Fruit fly (Drosophila melanogaster) whole organism, prepupa: ENCODE results near the gene Pde11.

Source experiments
- Blimp-1 ChIP-seq: fragments of 200-800 bp; sonication (Bioruptor generic); optimal IDR thresholded peaks from 3 replicates; lab custom pipeline; 2017; ENCODE audit warnings: missing biosample characterization, missing genetic modification characterization, mild to moderate bottlenecking, moderate library complexity, missing genetic modification reagents
- CG10669 ChIP-seq: fragments of 200-800 bp; sonication (Bioruptor generic); optimal IDR thresholded peaks from 3 replicates; lab custom pipeline; 2018; ENCODE audit warnings: missing biosample characterization, mild to moderate bottlenecking, missing genetic modification characterization, moderate library complexity
- CG11294 ChIP-seq: fragments of 200-800 bp; sonication (Bioruptor generic); IDR thresholded peaks from 2 replicates; pipeline ENCODE4 v1.3.6; 2022; ENCODE audit warnings: missing biosample characterization, missing genetic modification characterization
- CG15336 ChIP-seq: fragments of 200-800 bp; sonication (Bioruptor generic); IDR thresholded peaks from 2 replicates; pipeline ENCODE4 v1.3.6; 2022; ENCODE audit warnings: missing biosample characterization, missing genetic modification characterization
- CG1621 ChIP-seq: fragments of 200-800 bp; sonication (Bioruptor generic); optimal IDR thresholded peaks from 3 replicates; lab custom pipeline; 2018; ENCODE audit warnings: missing biosample characterization, mild to moderate bottlenecking, missing genetic modification characterization
- CG16779 ChIP-seq: fragments of 200-800 bp; sonication (Bioruptor generic); optimal IDR thresholded peaks from 3 replicates; lab custom pipeline; 2017; ENCODE audit warnings: missing biosample characterization, mild to moderate bottlenecking, missing genetic modification characterization
- CG3032 ChIP-seq: fragments of 200-800 bp; optimal IDR thresholded peaks from 2 replicates; lab custom pipeline; 2019; ENCODE audit warnings: missing biosample characterization, mild to moderate bottlenecking, missing genetic modification characterization, moderate library complexity
- CG31627 ChIP-seq: fragments of 200-800 bp; sonication (Bioruptor generic); optimal IDR thresholded peaks from 3 replicates; lab custom pipeline; 2016; ENCODE audit warnings: missing biosample characterization, missing genetic modification characterization
- CG3919 ChIP-seq: fragments of 200-800 bp; sonication (Bioruptor generic); optimal IDR thresholded peaks from 3 replicates; lab custom pipeline; 2016; ENCODE audit warnings: missing biosample characterization, missing genetic modification characterization
- CG4318 ChIP-seq: fragments of 200-800 bp; sonication (Bioruptor generic); optimal IDR thresholded peaks from 3 replicates; lab custom pipeline; 2017; ENCODE audit warnings: missing biosample characterization, mild to moderate bottlenecking, missing genetic modification characterization
- CG6163 ChIP-seq: fragments of 200-800 bp; sonication (Bioruptor generic); IDR thresholded peaks from 3 replicates; pipeline ENCODE4 v1.3.6; 2022; ENCODE audit warnings: missing biosample characterization, missing genetic modification characterization
- CG6276 ChIP-seq: fragments of 200-800 bp; sonication (Bioruptor generic); optimal IDR thresholded peaks from 2 replicates; lab custom pipeline; 2017; ENCODE audit warnings: missing biosample characterization, mild to moderate bottlenecking, missing genetic modification characterization
- CG6808 ChIP-seq: fragments of 200-800 bp; sonication (Bioruptor generic); optimal IDR thresholded peaks from 3 replicates; lab custom pipeline; 2017; ENCODE audit warnings: missing biosample characterization, missing genetic modification characterization, mild to moderate bottlenecking, moderate library complexity, missing genetic modification reagents
- CG6854 ChIP-seq: fragments of 200-800 bp; sonication (Bioruptor generic); optimal IDR thresholded peaks from 2 replicates; lab custom pipeline; 2017; ENCODE audit warnings: missing biosample characterization, mild to moderate bottlenecking, missing genetic modification characterization
- CG7368 ChIP-seq: fragments of 200-800 bp; sonication (Bioruptor generic); optimal IDR thresholded peaks from 3 replicates; lab custom pipeline; 2016; ENCODE audit warnings: missing biosample characterization, missing genetic modification characterization
- CG8119 ChIP-seq: fragments of 200-800 bp; sonication (Bioruptor generic); IDR thresholded peaks from 3 replicates; pipeline ENCODE4 v1.3.6; 2022; ENCODE audit warnings: missing biosample characterization, missing genetic modification characterization
- CG8319 ChIP-seq: fragments of 200-800 bp; sonication (Bioruptor generic); optimal IDR thresholded peaks from 3 replicates; lab custom pipeline; 2016; ENCODE audit warnings: missing biosample characterization, missing genetic modification characterization
- CG8632 ChIP-seq: fragments of 200-800 bp; sonication (Bioruptor generic); optimal IDR thresholded peaks from 3 replicates; lab custom pipeline; 2016; ENCODE audit warnings: missing biosample characterization, missing genetic modification characterization
- CG9139 ChIP-seq: fragments of 200-800 bp; sonication (Bioruptor generic); optimal IDR thresholded peaks from 3 replicates; lab custom pipeline; 2017; ENCODE audit warnings: missing biosample characterization, mild to moderate bottlenecking, missing genetic modification characterization
- Eip75B ChIP-seq: fragments of 200-800 bp; sonication (Bioruptor generic); optimal IDR thresholded peaks from 3 replicates; lab custom pipeline; 2016; ENCODE audit warnings: missing biosample characterization, missing genetic modification characterization
- Eip78C ChIP-seq: fragments of 200-800 bp; sonication (Bioruptor generic); peaks from one replicate; lab custom pipeline; 2016; ENCODE audit warnings: missing biosample characterization, missing genetic modification characterization
- Eip93F ChIP-seq: fragments of 200-800 bp; sonication (Bioruptor generic); optimal IDR thresholded peaks from 2 replicates; lab custom pipeline; 2016; ENCODE audit warnings: missing biosample characterization, mild to moderate bottlenecking, missing genetic modification characterization
- Ets21C ChIP-seq: fragments of 200-800 bp; sonication (Bioruptor generic); optimal IDR thresholded peaks from 3 replicates; lab custom pipeline; 2016; ENCODE audit warnings: missing biosample characterization, missing genetic modification characterization
- Ets96B ChIP-seq: fragments of 200-800 bp; optimal IDR thresholded peaks from 2 replicates; lab custom pipeline; 2019; ENCODE audit warnings: missing biosample characterization, mild to moderate bottlenecking, missing genetic modification characterization, moderate library complexity
- Gug ChIP-seq: fragments of 200-800 bp; sonication (Bioruptor generic); IDR thresholded peaks from 2 replicates; pipeline ENCODE4 v1.3.6; 2022; ENCODE audit warnings: missing biosample characterization, missing genetic modification characterization
- Hr38 ChIP-seq: sonication (Bioruptor generic); optimal IDR thresholded peaks from 2 replicates; lab custom pipeline; 2016; ENCODE audit warnings: missing biosample characterization, missing genetic modification characterization
- Hr39 ChIP-seq: fragments of 200-800 bp; sonication (Bioruptor generic); optimal IDR thresholded peaks from 2 replicates; lab custom pipeline; 2016; ENCODE audit warnings: missing biosample characterization, missing genetic modification characterization
- Smox ChIP-seq: fragments of 200-800 bp; sonication (Bioruptor generic); optimal IDR thresholded peaks from 3 replicates; lab custom pipeline; 2016; ENCODE audit warnings: missing biosample characterization, missing genetic modification characterization
- Sox14 ChIP-seq: fragments of 200-800 bp; sonication (Bioruptor generic); optimal IDR thresholded peaks from 3 replicates; lab custom pipeline; 2016; ENCODE audit warnings: missing biosample characterization, missing genetic modification characterization
- Sox15 ChIP-seq: fragments of 200-800 bp; sonication (Bioruptor generic); optimal IDR thresholded peaks from 3 replicates; lab custom pipeline; 2016; ENCODE audit warnings: missing biosample characterization, missing genetic modification characterization
- achi ChIP-seq: fragments of 200-800 bp; sonication (Bioruptor generic); optimal IDR thresholded peaks from 3 replicates; lab custom pipeline; 2016; ENCODE audit warnings: missing biosample characterization, missing genetic modification characterization
- acj6 ChIP-seq: fragments of 200-800 bp; sonication (Bioruptor generic); optimal IDR thresholded peaks from 3 replicates; lab custom pipeline; 2016; ENCODE audit warnings: missing biosample characterization, missing genetic modification characterization
- cyc ChIP-seq: fragments of 200-800 bp; sonication (Bioruptor generic); optimal IDR thresholded peaks from 3 replicates; lab custom pipeline; 2016; ENCODE audit warnings: missing biosample characterization, missing genetic modification characterization
- dac ChIP-seq: fragments of 200-800 bp; sonication (Bioruptor generic); optimal IDR thresholded peaks from 2 replicates; lab custom pipeline; 2017; ENCODE audit warnings: missing biosample characterization, mild to moderate bottlenecking, missing genetic modification characterization
- eg ChIP-seq: fragments of 200-800 bp; sonication (Bioruptor generic); IDR thresholded peaks from 3 replicates; pipeline ENCODE4 v1.3.6; 2022; ENCODE audit warnings: missing biosample characterization, missing genetic modification characterization
- esn ChIP-seq: fragments of 200-800 bp; sonication (Bioruptor generic); optimal IDR thresholded peaks from 2 replicates; lab custom pipeline; 2016; ENCODE audit warnings: missing biosample characterization, mild to moderate bottlenecking, missing genetic modification characterization, moderate library complexity
- fd85E ChIP-seq: fragments of 200-800 bp; sonication (Bioruptor generic); optimal IDR thresholded peaks from 3 replicates; lab custom pipeline; 2016; ENCODE audit warnings: missing biosample characterization, missing genetic modification characterization
- fkh ChIP-seq: fragments of 200-800 bp; sonication (Bioruptor generic); optimal IDR thresholded peaks from 3 replicates; lab custom pipeline; 2017; ENCODE audit warnings: missing biosample characterization, mild to moderate bottlenecking, missing genetic modification characterization, moderate library complexity
- lz ChIP-seq: fragments of 200-800 bp; sonication (Bioruptor generic); optimal IDR thresholded peaks from 3 replicates; lab custom pipeline; 2016; ENCODE audit warnings: missing biosample characterization, missing genetic modification characterization
- pdm3 ChIP-seq: fragments of 200-800 bp; sonication (Bioruptor generic); optimal IDR thresholded peaks from 3 replicates; lab custom pipeline; 2016; ENCODE audit warnings: missing biosample characterization, missing genetic modification characterization
- spab ChIP-seq: fragments of 200-800 bp; sonication (Bioruptor generic); optimal IDR thresholded peaks from 2 replicates; lab custom pipeline; 2017; ENCODE audit warnings: missing biosample characterization, mild to moderate bottlenecking, missing genetic modification characterization, missing genetic modification reagents
- svp ChIP-seq: fragments of 200-800 bp; sonication (Bioruptor generic); peaks from one replicate; lab custom pipeline; 2016; ENCODE audit warnings: missing biosample characterization, missing genetic modification characterization
- topi ChIP-seq: fragments of 200-800 bp; sonication (Bioruptor generic); optimal IDR thresholded peaks from 3 replicates; lab custom pipeline; 2016; ENCODE audit warnings: missing biosample characterization, missing genetic modification characterization

Pde11 gene

DNA sequence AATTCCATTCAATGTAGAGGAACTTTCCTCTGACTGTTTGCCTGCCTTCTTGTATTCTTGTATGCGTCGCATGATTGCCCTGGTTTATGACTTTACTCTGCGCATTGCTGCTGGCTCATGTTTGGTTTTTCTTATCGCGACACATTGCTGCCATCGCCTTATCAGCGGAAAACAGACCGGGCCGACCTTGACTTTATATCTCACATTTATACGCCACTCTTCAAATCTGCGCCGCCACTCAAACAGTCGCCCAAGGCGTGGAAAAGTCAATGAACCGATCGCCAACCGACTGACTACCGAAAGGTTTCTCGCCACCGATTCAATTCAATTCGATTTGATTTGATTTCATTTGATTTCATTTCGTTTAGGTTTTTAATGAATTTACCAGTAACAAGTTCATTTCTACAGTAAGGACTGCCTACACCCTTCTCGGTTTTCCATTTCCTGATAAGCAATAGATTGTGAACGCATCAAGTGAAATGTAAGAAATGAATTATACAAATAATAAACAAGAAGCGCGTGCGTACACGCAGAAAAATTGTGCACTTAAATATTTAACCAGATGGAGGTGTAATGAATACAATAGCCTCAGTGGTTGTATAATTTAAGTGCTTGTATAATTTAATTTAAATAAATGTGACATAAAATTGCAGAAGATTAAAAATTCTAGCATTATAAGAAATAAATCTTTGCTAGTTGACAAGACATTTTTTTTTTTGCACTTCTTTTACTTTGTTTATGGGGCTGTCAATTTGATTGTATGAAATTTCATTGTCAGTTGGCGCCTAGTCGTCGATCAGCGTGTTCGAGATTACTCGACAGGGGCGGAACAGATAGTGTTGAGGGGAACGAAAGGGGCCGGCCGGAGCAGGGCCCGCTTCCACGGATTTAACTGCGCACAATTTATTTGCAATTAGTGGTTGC, 23.6 kb downstream of the Pde11 start (continued):
- TF ChIP-seq eg (GFP tag; lab: Robert Waterston, UW): no peak
- TF ChIP-seq Smox (GFP tag; lab: Kevin White, UChicago): peak; percentile 43
- no peak for TF ChIP-seq CG4318
- no peak for TF ChIP-seq CG9139
- peak; percentile 52 for TF ChIP-seq Sox14 (GFP tag; lab: Kevin White, UChicago)
- peak; percentile 43 for TF ChIP-seq CG1621 (tag; lab: Kevin White, UChicago)
- no peak for TF ChIP-seq CG8319
- TF ChIP-seq CG8119 (GFP tag; lab: Robert Waterston, UW): no peak
- no peak for TF ChIP-seq Blimp-1 (GFP tag; lab: Kevin White, UChicago)
- TF ChIP-seq Hr38 (GFP tag; lab: Kevin White, UChicago): no peak
- TF ChIP-seq spab (GFP tag; lab: Kevin White, UChicago): peak; percentile 16
- TF ChIP-seq CG15336 (GFP tag; lab: Robert Waterston, UW): peak; percentile 52; the same call in 1 of the 2 replicates
- no peak for TF ChIP-seq CG6854 (GFP tag; lab: Kevin White, UChicago)
- TF ChIP-seq pdm3 (GFP tag; lab: Kevin White, UChicago): peak; percentile 49
- peak; percentile 13 for TF ChIP-seq lz (GFP tag; lab: Kevin White, UChicago)
- no peak for TF ChIP-seq CG6276 (GFP tag; lab: Kevin White, UChicago)
- TF ChIP-seq CG11294: no peak
- no peak for TF ChIP-seq Ets21C (GFP tag; lab: Kevin White, UChicago)
- TF ChIP-seq, all 60 proteins: peak for 42

DNA sequence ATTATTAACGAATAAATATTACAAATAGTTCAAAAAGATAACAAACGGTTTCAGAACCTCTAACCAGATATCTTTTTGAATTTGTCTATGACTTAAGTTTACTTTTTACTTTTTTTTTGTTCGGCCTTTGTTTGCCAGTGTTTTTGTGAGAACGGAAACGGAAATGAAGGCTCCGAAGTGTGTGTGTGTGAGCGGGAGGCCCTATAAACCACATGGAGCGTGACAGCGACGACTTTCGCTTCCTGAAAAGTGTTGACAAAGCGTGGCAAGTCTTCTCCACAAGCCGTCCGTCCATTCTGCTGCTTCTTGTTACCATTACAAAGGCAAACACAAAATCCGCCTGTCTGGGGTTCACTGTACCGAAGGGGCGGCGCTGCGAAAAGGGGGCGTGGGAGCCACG, 25.7 kb downstream of the Pde11 start:
- no peak for TF ChIP-seq CG9139
- TF ChIP-seq fkh (GFP tag; lab: Kevin White, UChicago): peak; percentile 31
- TF ChIP-seq Eip78C (GFP tag; lab: Kevin White, UChicago): peak; percentile 7
- TF ChIP-seq Ets96B (tag; lab: Kevin White, UChicago): no peak
- no peak for TF ChIP-seq CG8119 (GFP tag; lab: Robert Waterston, UW)
- TF ChIP-seq Blimp-1 (GFP tag; lab: Kevin White, UChicago): no peak
- TF ChIP-seq CG3919 (GFP tag; lab: Kevin White, UChicago): peak; percentile 12
- TF ChIP-seq, all 60 proteins: peak for 3

DNA sequence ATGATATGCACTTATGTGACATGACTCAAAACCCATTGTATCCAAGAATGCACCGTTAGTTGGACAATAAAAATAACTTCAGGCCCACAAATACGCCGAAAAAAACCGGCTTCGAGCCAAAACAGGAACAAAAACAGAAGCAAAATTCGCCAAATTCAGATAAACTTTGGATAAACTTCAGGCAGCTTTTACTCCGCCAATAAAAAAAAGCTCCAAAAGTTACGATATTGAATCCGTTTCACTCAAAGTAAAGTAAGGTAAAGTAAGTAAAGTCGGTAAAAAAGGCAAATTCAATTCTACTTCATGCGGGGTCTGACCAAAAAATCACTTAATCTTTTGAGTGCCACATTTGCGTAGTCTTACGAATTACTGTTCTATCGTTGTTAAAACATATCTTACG, 26.2 kb downstream of the Pde11 start:
- TF ChIP-seq cyc (GFP tag; lab: Kevin White, UChicago) (no peak), svp (GFP tag; lab: Kevin White, UChicago) (no peak), CG9139 (no peak), CG11294 (no peak), eg (GFP tag; lab: Robert Waterston, UW) (no peak), CG10669 (GFP tag; lab: Kevin White, UChicago) (no peak), CG16779 (tag; lab: Kevin White, UChicago) (no peak), CG7368 (GFP tag; lab: Kevin White, UChicago) (no peak), lz (GFP tag; lab: Kevin White, UChicago) (no peak), CG6808 (GFP tag; lab: Kevin White, UChicago) (no peak), CG31627 (GFP tag; lab: Kevin White, UChicago) (no peak), Eip78C (GFP tag; lab: Kevin White, UChicago) (no peak)

DNA sequence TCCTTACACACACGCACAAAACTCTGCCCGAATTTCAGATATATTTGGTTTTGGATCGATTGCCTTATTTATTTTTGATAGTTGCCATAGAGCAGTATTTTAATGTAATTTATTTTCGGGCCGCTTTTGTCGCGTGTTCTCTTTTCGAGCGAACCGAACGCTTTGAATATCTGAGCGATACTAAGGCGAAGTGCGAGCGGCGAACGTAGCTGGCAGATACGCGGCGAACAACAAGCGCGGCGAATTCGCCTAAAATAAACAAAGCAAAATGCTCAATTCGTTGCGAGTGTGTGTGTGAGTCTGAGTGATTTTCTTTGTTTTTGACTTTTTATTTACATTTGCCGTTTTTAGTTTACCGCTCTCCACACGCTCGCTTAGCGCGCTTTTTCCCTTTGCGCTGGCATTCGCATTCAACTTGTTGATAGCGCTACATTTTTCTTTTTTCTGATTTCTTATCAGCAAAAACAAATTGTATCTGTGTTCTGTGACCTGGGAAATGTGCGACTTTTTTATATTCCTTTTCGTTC, 27.1 kb downstream of the Pde11 start:
- peak; percentile 33 for TF ChIP-seq CG3032 (tag; lab: Kevin White, UChicago)
- peak; percentile 80 for TF ChIP-seq CG15336 (GFP tag; lab: Robert Waterston, UW)
- TF ChIP-seq esn (GFP tag; lab: Kevin White, UChicago): no peak
- TF ChIP-seq CG8632 (GFP tag; lab: Kevin White, UChicago): no peak
- peak; percentile 35 for TF ChIP-seq CG9139
- TF ChIP-seq Hr38 (GFP tag; lab: Kevin White, UChicago): no peak
- TF ChIP-seq Eip75B: peak; percentile 24
- TF ChIP-seq fd85E (GFP tag; lab: Kevin White, UChicago): no peak
- TF ChIP-seq topi: no peak
- TF ChIP-seq cyc (GFP tag; lab: Kevin White, UChicago): no peak
- TF ChIP-seq CG6163 (GFP tag; lab: Robert Waterston, UW): peak; percentile 85; the same call in 2 of the 3 replicates
- TF ChIP-seq achi (GFP tag; lab: Kevin White, UChicago): peak; percentile 4
- no peak for TF ChIP-seq Gug (GFP tag; lab: Robert Waterston, UW)
- TF ChIP-seq Hr39 (GFP tag; lab: Kevin White, UChicago): no peak
- no peak for TF ChIP-seq Eip93F
- TF ChIP-seq spab (GFP tag; lab: Kevin White, UChicago): peak; percentile 61
- TF ChIP-seq Sox15 (GFP tag; lab: Kevin White, UChicago): no peak
- no peak for TF ChIP-seq CG11294
- TF ChIP-seq acj6: no peak
- TF ChIP-seq Blimp-1 (GFP tag; lab: Kevin White, UChicago): no peak
- TF ChIP-seq dac: no peak
